Worm (Caenorhabditis elegans): ENCODE data around the gene F01G10.5.

Gene F01G10.5

ce11 chrIV:10215393-10215792 is 15.5 kb downstream of the F01G10.5 start (continued):
- TF ChIP-seq lin-13 (GFP tag; optimal IDR thresholded peaks at IDR 0.05) (no peak), zip-4 (GFP tag; optimal IDR thresholded peaks at IDR 0.05) (no peak)

ce11 chrIV:10214811-10215210 is 16.1 kb downstream of the F01G10.5 start, which contains the start of gene abt-1:
abt-1 (minus strand) TSS chrIV:10214911.
- TF ChIP-seq ztf-4 (tag; optimal IDR thresholded peaks at IDR 0.05) (no peak), fkh-4 (tag; optimal IDR thresholded peaks at IDR 0.05; ENCODE audit: borderline replicate concordance) (no peak), ceh-90 (tag; optimal IDR thresholded peaks at IDR 0.05) (no peak), zag-1 (tag; optimal IDR thresholded peaks at IDR 0.05) (no peak), C16A3.4 (tag; optimal IDR thresholded peaks at IDR 0.05) (no peak), mef-2 (tag; optimal IDR thresholded peaks at IDR 0.05) (no peak)

- TF ChIP-seq lin-39 (tag; optimal IDR thresholded peaks at IDR 0.05) (no peak), aha-1 (tag; optimal IDR thresholded peaks at IDR 0.05) (no peak), nhr-12 (tag; optimal IDR thresholded peaks at IDR 0.05) (no peak), nhr-77 (tag; optimal IDR thresholded peaks at IDR 0.05) (no peak), nhr-237 (tag; optimal IDR thresholded peaks at IDR 0.05) (no peak)
These were observed 24.7 kb downstream of the F01G10.5 start, which contains the start of gene K04D7.6 for ce11 chrIV:10206182-10206581. K04D7.6 (minus strand) TSS chrIV:10206282.

- TF ChIP-seq lin-35 (GFP tag; optimal IDR thresholded peaks at IDR 0.05) = peak in 1 of 2 experiments; percentile 6
- peak in 2 of 3 experiments; percentile 37 to 65 for TF ChIP-seq dpl-1 (GFP tag; optimal IDR thresholded peaks at IDR 0.05)
- TF ChIP-seq lin-15B (tag; optimal IDR thresholded peaks at IDR 0.05) = peak; percentile 29
- peak; percentile 29 to 40 for TF ChIP-seq efl-1 (optimal IDR thresholded peaks at IDR 0.05)
- TF ChIP-seq efl-1 (GFP tag; optimal IDR thresholded peaks at IDR 0.05 in 1 of 2) = peak; percentile 57 to 91
- peak; percentile 6 for TF ChIP-seq rnt-1 (tag; optimal IDR thresholded peaks at IDR 0.05)
- TF ChIP-seq hpl-2 (GFP tag; optimal IDR thresholded peaks at IDR 0.05) = no peak
- TF ChIP-seq C16A3.4 (tag; optimal IDR thresholded peaks at IDR 0.05) = peak; percentile 9
- peak; percentile 30 for TF ChIP-seq mep-1 (tag; optimal IDR thresholded peaks at IDR 0.05)
- TF ChIP-seq unc-62 (GFP tag; optimal IDR thresholded peaks at IDR 0.05) = no peak
These were observed 33.5 kb downstream of the F01G10.5 start, which contains the start of gene gon-4 for ce11 chrIV:10197317-10197867. gon-4 (plus strand) TSS chrIV:10197817.

ce11 chrIV:10194345-10194744 is 36.5 kb downstream of the F01G10.5 start, which contains the start of gene ptrg-1:
ptrg-1 (minus strand) TSS chrIV:10194445.
- TF ChIP-seq C04F5.9 (tag; optimal IDR thresholded peaks at IDR 0.05) (no peak), efl-1 (optimal IDR thresholded peaks at IDR 0.05) (no peak), efl-1 (GFP tag; optimal IDR thresholded peaks at IDR 0.05 in 1 of 2) (no peak)

ce11 chrIV:10191498-10191897 is 39.4 kb downstream of the F01G10.5 start:
- TF ChIP-seq nhr-90 (tag; optimal IDR thresholded peaks at IDR 0.05; ENCODE audit: poor library complexity) = no peak
- no peak for TF ChIP-seq sptf-1 (tag; optimal IDR thresholded peaks at IDR 0.05)
- peak; percentile 20 for TF ChIP-seq lin-14 (GFP tag; optimal IDR thresholded peaks at IDR 0.05)
- TF ChIP-seq mef-2 (tag; optimal IDR thresholded peaks at IDR 0.05) = no peak
- TF ChIP-seq fkh-10 (GFP tag; optimal IDR thresholded peaks at IDR 0.05) = peak; percentile 79
- no peak for TF ChIP-seq ztf-4 (tag; optimal IDR thresholded peaks at IDR 0.05)
- TF ChIP-seq lin-15B (tag; optimal IDR thresholded peaks at IDR 0.05) = no peak
- TF ChIP-seq F16B12.6 (tag; optimal IDR thresholded peaks at IDR 0.05) = no peak

- TF ChIP-seq dpl-1 (GFP tag; optimal IDR thresholded peaks at IDR 0.05) = no peak
- no peak for TF ChIP-seq efl-1 (optimal IDR thresholded peaks at IDR 0.05)
- peak in 1 of 2 experiments; percentile 69 for TF ChIP-seq efl-1 (GFP tag; optimal IDR thresholded peaks at IDR 0.05 in 1 of 2)
These were observed 40.3 kb downstream of the F01G10.5 start for ce11 chrIV:10190586-10190985.

- no peak for TF ChIP-seq zag-1 (tag; optimal IDR thresholded peaks at IDR 0.05)
- peak; percentile 63 for TF ChIP-seq fkh-10 (GFP tag; optimal IDR thresholded peaks at IDR 0.05)
These were observed 42.4 kb downstream of the F01G10.5 start for ce11 chrIV:10188505-10188904.

Data from whole organism, L1 larva.